Worm (Caenorhabditis elegans): ENCODE results near the gene srlf-7.

The srlf-7 gene

ce11 chrIV:7188528-7189422 is at the start of gene srlf-7:
TSS of gene srlf-7 (plus strand) at chrIV:7189287.
- TF ChIP-seq nhr-21 (tag; optimal IDR thresholded peaks at IDR 0.05), result peak; percentile 41
- TF ChIP-seq sem-4 (tag; optimal IDR thresholded peaks at IDR 0.05), result no peak
- no peak for TF ChIP-seq ztf-11 (tag; optimal IDR thresholded peaks at IDR 0.05)
- TF ChIP-seq nhr-237 (tag; optimal IDR thresholded peaks at IDR 0.05), result no peak
- TF ChIP-seq aly-2 (tag; optimal IDR thresholded peaks at IDR 0.05), result no peak
- no peak for TF ChIP-seq elt-1 (tag; optimal IDR thresholded peaks at IDR 0.05)
- TF ChIP-seq peb-1 (tag; optimal IDR thresholded peaks at IDR 0.05), result no peak
- no peak for TF ChIP-seq lin-39 (tag; optimal IDR thresholded peaks at IDR 0.05)
- TF ChIP-seq sma-3 (GFP tag; optimal IDR thresholded peaks at IDR 0.05), result peak; percentile 78
- TF ChIP-seq ztf-1 (GFP tag; conservative IDR thresholded peaks at IDR 0.05), result no peak
- peak; percentile 21 for TF ChIP-seq C34F6.9 (tag; optimal IDR thresholded peaks at IDR 0.05)
- TF ChIP-seq egl-27 (tag; optimal IDR thresholded peaks at IDR 0.05), result peak; percentile 77
- no peak for TF ChIP-seq nhr-10 (tag; optimal IDR thresholded peaks at IDR 0.05)
- TF ChIP-seq nhr-23 (tag; optimal IDR thresholded peaks at IDR 0.05), result no peak
- TF ChIP-seq nhr-25 (tag; optimal IDR thresholded peaks at IDR 0.05), result peak; percentile 70
- TF ChIP-seq ztf-4 (tag; optimal IDR thresholded peaks at IDR 0.05), result no peak
- peak; percentile 98 for TF ChIP-seq fos-1 (tag; optimal IDR thresholded peaks at IDR 0.05)
- TF ChIP-seq unc-62 (GFP tag; optimal IDR thresholded peaks at IDR 0.05), result no peak
- no peak for TF ChIP-seq snpc-4 (tag; optimal IDR thresholded peaks at IDR 0.05)
- TF ChIP-seq unc-39 (tag; optimal IDR thresholded peaks at IDR 0.05), result no peak
- no peak for TF ChIP-seq skn-1 (tag; optimal IDR thresholded peaks at IDR 0.05)
- peak; percentile 75 for TF ChIP-seq gmeb-1 (tag; optimal IDR thresholded peaks at IDR 0.05)
- TF ChIP-seq F13H6.1 (tag; optimal IDR thresholded peaks at IDR 0.05), result peak; percentile 43
- TF ChIP-seq zag-1 (tag; optimal IDR thresholded peaks at IDR 0.05), result no peak
- TF ChIP-seq nhr-6 (tag; optimal IDR thresholded peaks at IDR 0.05), result no peak
- TF ChIP-seq R02D3.7 (tag; optimal IDR thresholded peaks at IDR 0.05), result no peak
- TF ChIP-seq crh-2 (tag; optimal IDR thresholded peaks at IDR 0.05), result peak; percentile 76
- no peak for TF ChIP-seq nhr-77 (tag; optimal IDR thresholded peaks at IDR 0.05)
- peak; percentile 82 for TF ChIP-seq sma-9 (GFP tag; optimal IDR thresholded peaks at IDR 0.05)
- no peak for TF ChIP-seq sma-9 (tag; optimal IDR thresholded peaks at IDR 0.05)
- TF ChIP-seq lsy-2 (tag; optimal IDR thresholded peaks at IDR 0.05), result no peak
- no peak for TF ChIP-seq ceh-16 (tag; optimal IDR thresholded peaks at IDR 0.05)
- no peak for TF ChIP-seq ama-1 (optimal IDR thresholded peaks at IDR 0.05)
- no peak for TF ChIP-seq Y55F3AM.14 (GFP tag; optimal IDR thresholded peaks at IDR 0.05)
- TF ChIP-seq nhr-12 (tag; optimal IDR thresholded peaks at IDR 0.05), result no peak
- TF ChIP-seq nhr-129 (tag; optimal IDR thresholded peaks at IDR 0.05), result peak; percentile 27
- peak in 1 of 2 experiments; percentile 11 for TF ChIP-seq mdl-1 (tag; optimal IDR thresholded peaks at IDR 0.05)
- TF ChIP-seq elt-3 (tag; optimal IDR thresholded peaks at IDR 0.05), result no peak
- TF ChIP-seq blmp-1 (tag; optimal IDR thresholded peaks at IDR 0.05; ENCODE audit: insufficient read depth), result peak; percentile 77
- no peak for TF ChIP-seq nhr-11 (tag; optimal IDR thresholded peaks at IDR 0.05)
- TF ChIP-seq lin-11 (tag; optimal IDR thresholded peaks at IDR 0.05), result no peak

ce11 chrIV:7144670-7145257 is 44.3 kb upstream of the srlf-7 start, which contains the start of gene hecd-1:
TSS of gene hecd-1 (minus strand) at chrIV:7144720.
- TF ChIP-seq lin-13 (GFP tag; optimal IDR thresholded peaks at IDR 0.05) (no peak), ztf-4 (tag; optimal IDR thresholded peaks at IDR 0.05) (no peak), nhr-21 (tag; optimal IDR thresholded peaks at IDR 0.05) (no peak), aly-2 (tag; optimal IDR thresholded peaks at IDR 0.05) (no peak), nhr-129 (tag; optimal IDR thresholded peaks at IDR 0.05) (peak; percentile 56), F13H6.1 (tag; optimal IDR thresholded peaks at IDR 0.05) (no peak), crh-2 (tag; optimal IDR thresholded peaks at IDR 0.05) (peak; percentile 30)
